Fruit fly (Drosophila melanogaster) whole organism, embryonic: Measurements from ENCODE around the gene CG15332.

ENCODE experiments used
- CG1024 ChIP-seq: fragments of 200-800 bp; sonication (Bioruptor generic); IDR thresholded peaks from 2 replicates; pipeline ENCODE4 v1.3.6; 2022; ENCODE audit warnings: missing biosample characterization, missing genetic modification characterization
- CG11456 ChIP-seq: fragments of 200-800 bp; sonication (Bioruptor generic); IDR thresholded peaks from 3 replicates; pipeline ENCODE4 v1.3.6; 2022; ENCODE audit warnings: missing biosample characterization, missing genetic modification characterization
- CG11695 ChIP-seq: fragments of 200-800 bp; sonication (Bioruptor generic); IDR thresholded peaks from 3 replicates; pipeline ENCODE4 v1.3.6; 2022; ENCODE audit warnings: missing biosample characterization, missing genetic modification characterization
- CG11696 ChIP-seq: fragments of 200-800 bp; sonication (Bioruptor generic); IDR thresholded peaks from 2 replicates; pipeline ENCODE4 v1.3.6; 2022; ENCODE audit warnings: missing biosample characterization, missing genetic modification characterization
- CG12391 ChIP-seq: fragments of 200-800 bp; sonication (Bioruptor generic); optimal IDR thresholded peaks from 3 replicates; lab custom pipeline; 2018; ENCODE audit warnings: missing biosample characterization, mild to moderate bottlenecking, missing genetic modification characterization, moderate library complexity
- CG14710 ChIP-seq: fragments of 200-800 bp; sonication (Bioruptor generic); optimal IDR thresholded peaks from 3 replicates; lab custom pipeline; 2019; ENCODE audit warnings: missing biosample characterization, mild to moderate bottlenecking, missing genetic modification characterization, moderate library complexity
- CG17912 ChIP-seq: fragments of 200-800 bp; sonication (Bioruptor generic); optimal IDR thresholded peaks from 2 replicates; lab custom pipeline; 2018; ENCODE audit warnings: missing biosample characterization, mild to moderate bottlenecking, missing genetic modification characterization
- CG1792 ChIP-seq: fragments of 200-800 bp; sonication (Bioruptor generic); optimal IDR thresholded peaks from 2 replicates; lab custom pipeline; 2016; ENCODE audit warnings: missing biosample characterization, missing genetic modification characterization
- CG2875 ChIP-seq: fragments of 200-800 bp; sonication (Bioruptor generic); optimal IDR thresholded peaks from 2 replicates; lab custom pipeline; 2017; ENCODE audit warnings: missing biosample characterization, mild to moderate bottlenecking, missing genetic modification characterization, missing genetic modification reagents
- CG30403 ChIP-seq: fragments of 200-800 bp; sonication (Bioruptor generic); optimal IDR thresholded peaks from 3 replicates; lab custom pipeline; 2016; ENCODE audit warnings: missing biosample characterization, missing genetic modification characterization
- CG31365 ChIP-seq: fragments of 200-800 bp; sonication (Bioruptor generic); optimal IDR thresholded peaks from 2 replicates; lab custom pipeline; 2018; ENCODE audit warnings: missing biosample characterization, mild to moderate bottlenecking, missing genetic modification characterization
- CG3163 ChIP-seq: fragments of 200-800 bp; sonication (Bioruptor generic); optimal IDR thresholded peaks from 3 replicates; lab custom pipeline; 2016; ENCODE audit warnings: missing biosample characterization, missing genetic modification characterization
- CG32532 ChIP-seq: fragments of 200-800 bp; sonication (Bioruptor generic); IDR thresholded peaks from 2 replicates; pipeline ENCODE4 v1.3.6; 2022; ENCODE audit warnings: missing biosample characterization, missing genetic modification characterization
- CG4730 ChIP-seq: fragments of 200-800 bp; sonication (Bioruptor generic); IDR thresholded peaks from 2 replicates; pipeline ENCODE4 v1.3.6; 2022; ENCODE audit warnings: missing biosample characterization, missing genetic modification characterization
- CG6175 ChIP-seq: fragments of 200-800 bp; sonication (Bioruptor generic); IDR thresholded peaks from 3 replicates; pipeline ENCODE4 v1.3.6; 2022; ENCODE audit warnings: missing biosample characterization, missing genetic modification characterization
- Chrac-16 ChIP-seq: fragments of 200-800 bp; sonication (Bioruptor generic); optimal IDR thresholded peaks from 3 replicates; lab custom pipeline; 2016; ENCODE audit warnings: missing biosample characterization, missing genetic modification characterization
- Deaf1 ChIP-seq: fragments of 200-800 bp; optimal IDR thresholded peaks from 3 replicates; lab custom pipeline; 2019; ENCODE audit warnings: missing biosample characterization, mild to moderate bottlenecking, missing genetic modification characterization, moderate library complexity
- Dfd ChIP-seq, 2 experiments: fragments of >200 bp; optimal IDR thresholded peaks; 2 replicates each; lab custom pipeline; 2017; ENCODE audit warnings: missing biosample characterization in 2 of 2, missing genetic modification characterization in 2 of 2
- Dp ChIP-seq: fragments of 200-800 bp; sonication (Bioruptor generic); optimal IDR thresholded peaks from 2 replicates; lab custom pipeline; 2018; ENCODE audit warnings: missing biosample characterization, mild to moderate bottlenecking, missing genetic modification characterization, moderate library complexity
- E2f1 ChIP-seq: fragments of 200-800 bp; sonication (Bioruptor generic); IDR thresholded peaks from 2 replicates; pipeline ENCODE4 v1.3.6; 2022; ENCODE audit warnings: missing biosample characterization, missing genetic modification characterization
- Fer1 ChIP-seq: fragments of 200-800 bp; sonication (Bioruptor generic); optimal IDR thresholded peaks from 2 replicates; lab custom pipeline; 2017; ENCODE audit warnings: missing biosample characterization, mild to moderate bottlenecking, missing genetic modification characterization
- Med ChIP-seq: fragments of 200-800 bp; sonication (Bioruptor generic); peaks from one replicate; lab custom pipeline; 2016; ENCODE audit warnings: missing biosample characterization, missing genetic modification characterization, mild to moderate bottlenecking, inconsistent platforms, moderate library complexity
- Optix ChIP-seq: fragments of 200-800 bp; sonication (Bioruptor generic); IDR thresholded peaks from 3 replicates; pipeline ENCODE4 v1.3.6; 2022; ENCODE audit warnings: missing biosample characterization, missing genetic modification characterization
- Pdp1 ChIP-seq, 2 experiments: fragments of 200-800 bp; sonication (Bioruptor generic); optimal IDR thresholded peaks; 3 replicates each; lab custom pipeline; 2016; ENCODE audit warnings: missing biosample characterization in 2 of 2, missing genetic modification characterization in 2 of 2, mild to moderate bottlenecking in 1 of 2, moderate library complexity in 1 of 2
- Sin3A ChIP-seq: fragments of >200 bp; optimal IDR thresholded peaks from 2 replicates; lab custom pipeline; 2018
- Sry-β ChIP-seq: fragments of 200-800 bp; sonication (Bioruptor generic); optimal IDR thresholded peaks from 2 replicates; lab custom pipeline; 2018; ENCODE audit warnings: missing biosample characterization, mild to moderate bottlenecking, missing genetic modification characterization, moderate library complexity
- Taf1 ChIP-seq: fragments of 200-800 bp; sonication (Bioruptor generic); IDR thresholded peaks from 2 replicates; pipeline ENCODE4 v1.3.6; 2022; ENCODE audit warnings: missing biosample characterization, missing genetic modification characterization
- Trl ChIP-seq, 3 experiments: fragments of >200 bp in 2 of 3; fragments of 200-800 bp in 1 of 3; sonication (Bioruptor generic) in 1 of 3; optimal IDR thresholded peaks; 2 replicates in 1 of 3; 3 replicates in 2 of 3; lab custom pipeline; 2016 to 2017; ENCODE audit warnings: missing biosample characterization in 1 of 3, missing genetic modification characterization in 1 of 3
- ap ChIP-seq: fragments of 200-800 bp; sonication (Bioruptor generic); IDR thresholded peaks from 2 replicates; pipeline ENCODE4 v1.3.6; 2022; ENCODE audit warnings: missing biosample characterization, missing genetic modification characterization
- ase ChIP-seq: fragments of 200-800 bp; sonication (Bioruptor generic); IDR thresholded peaks from 3 replicates; pipeline ENCODE4 v1.3.6; 2022; ENCODE audit warnings: missing biosample characterization, missing genetic modification characterization
- az2 ChIP-seq: fragments of 200-800 bp; sonication (Bioruptor generic); optimal IDR thresholded peaks from 3 replicates; lab custom pipeline; 2016; ENCODE audit warnings: missing biosample characterization, missing genetic modification characterization
- btn ChIP-seq: fragments of 200-800 bp; sonication (Bioruptor generic); optimal IDR thresholded peaks from 2 replicates; lab custom pipeline; 2016; ENCODE audit warnings: missing biosample characterization, missing genetic modification characterization
- chif ChIP-seq, 2 experiments: fragments of 200-800 bp; sonication (Bioruptor generic); optimal IDR thresholded peaks; 3 replicates each; lab custom pipeline; 2016; ENCODE audit warnings: missing biosample characterization in 2 of 2, missing genetic modification characterization in 2 of 2
- eve ChIP-seq, 2 experiments: fragments of >200 bp; optimal IDR thresholded peaks; 2 replicates each; lab custom pipeline; 2017; ENCODE audit warnings: missing biosample characterization in 2 of 2, missing genetic modification characterization in 2 of 2
- ewg ChIP-seq: fragments of 200-800 bp; sonication (Bioruptor generic); optimal IDR thresholded peaks from 3 replicates; lab custom pipeline; 2017; ENCODE audit warnings: mild to moderate bottlenecking, missing biosample characterization, missing genetic modification reagents, missing genetic modification characterization
- fd3F ChIP-seq: fragments of 200-800 bp; sonication (Bioruptor generic); optimal IDR thresholded peaks from 2 replicates; lab custom pipeline; 2018; ENCODE audit warnings: missing biosample characterization, mild to moderate bottlenecking, missing genetic modification characterization, moderate library complexity
- hkb ChIP-seq, 2 experiments: fragments of 200-800 bp in 1 of 2; fragments of >200 bp in 1 of 2; sonication (Bioruptor generic) in 1 of 2; IDR thresholded peaks in 1 of 2; optimal IDR thresholded peaks in 1 of 2; 2 replicates each; pipeline versions ENCODE4 v1.3.6 to Lab custom; 2017 to 2022; ENCODE audit warnings: missing biosample characterization in 1 of 2, missing genetic modification characterization in 1 of 2
- nerfin-1 ChIP-seq: fragments of 200-800 bp; sonication (Bioruptor generic); optimal IDR thresholded peaks from 3 replicates; lab custom pipeline; 2019; ENCODE audit warnings: missing biosample characterization, mild to moderate bottlenecking, missing genetic modification characterization, moderate library complexity
- nom ChIP-seq: fragments of 200-800 bp; sonication (Bioruptor generic); optimal IDR thresholded peaks from 2 replicates; lab custom pipeline; 2017; ENCODE audit warnings: missing biosample characterization, missing genetic modification characterization, mild to moderate bottlenecking, moderate library complexity, missing genetic modification reagents
- p53 ChIP-seq: fragments of 200-800 bp; sonication (Bioruptor generic); optimal IDR thresholded peaks from 2 replicates; lab custom pipeline; 2016; ENCODE audit warnings: missing biosample characterization, missing genetic modification characterization
- phol ChIP-seq: fragments of 200-800 bp; sonication (Bioruptor generic); optimal IDR thresholded peaks from 3 replicates; lab custom pipeline; 2018; ENCODE audit warnings: missing biosample characterization, mild to moderate bottlenecking, missing genetic modification characterization, moderate library complexity
- pzg ChIP-seq: fragments of 200-800 bp; sonication (Bioruptor generic); optimal IDR thresholded peaks from 3 replicates; lab custom pipeline; 2018; ENCODE audit warnings: missing biosample characterization, mild to moderate bottlenecking, missing genetic modification characterization, moderate library complexity
- ranshi ChIP-seq: fragments of 200-800 bp; sonication (Bioruptor generic); IDR thresholded peaks from 2 replicates; pipeline ENCODE4 v1.3.6; 2022; ENCODE audit warnings: missing biosample characterization, missing genetic modification characterization
- sens ChIP-seq: fragments of 200-800 bp; sonication (Bioruptor generic); peaks from one replicate; lab custom pipeline; 2016; ENCODE audit warnings: missing biosample characterization, missing genetic modification characterization
- tna ChIP-seq: fragments of 200-800 bp; sonication (Bioruptor generic); IDR thresholded peaks from 2 replicates; pipeline ENCODE4 v1.3.6; 2022; ENCODE audit warnings: missing biosample characterization, missing genetic modification characterization; ENCODE audit not compliant: partially characterized antibody
- toy ChIP-seq: fragments of 200-800 bp; sonication (Bioruptor generic); IDR thresholded peaks from 2 replicates; pipeline ENCODE4 v1.3.6; 2022; ENCODE audit warnings: missing biosample characterization, missing genetic modification characterization
- twi ChIP-seq: fragments of 200-800 bp; optimal IDR thresholded peaks from 2 replicates; lab custom pipeline; 2019; ENCODE audit warnings: missing biosample characterization, mild to moderate bottlenecking, missing genetic modification characterization, moderate library complexity
- unpg ChIP-seq: fragments of 200-800 bp; sonication (Bioruptor generic); optimal IDR thresholded peaks from 3 replicates; lab custom pipeline; 2018; ENCODE audit warnings: missing biosample characterization, mild to moderate bottlenecking, missing genetic modification characterization, moderate library complexity
- zfh2 ChIP-seq: fragments of 200-800 bp; sonication (Bioruptor generic); optimal IDR thresholded peaks from 2 replicates; lab custom pipeline; 2016; ENCODE audit warnings: missing biosample characterization, missing genetic modification characterization

Gene CG15332

dm6 chrX:7970396-7970795 is 14.6 kb upstream of the CG15332 start (continued):
- peak; percentile 68 for TF ChIP-seq Fer1 (GFP tag; lab: Kevin White, UChicago)
- TF ChIP-seq ap = no peak
- TF ChIP-seq CG6175 (GFP tag; lab: Robert Waterston, UW) = 0 out of 3 replicates have a peak, but pooled peaks have one; percentile 26
- no peak for TF ChIP-seq CG17912
- no peak for TF ChIP-seq Chrac-16 (GFP tag; lab: Kevin White, UChicago)
- no peak for TF ChIP-seq CG1792 (GFP tag; lab: Kevin White, UChicago)
- no peak for TF ChIP-seq ase
- peak; percentile 10 to 31 for TF ChIP-seq Pdp1 (GFP tag; optimal IDR thresholded peaks at IDR 0.05; lab: Kevin White, UChicago)
- no peak for TF ChIP-seq CG4730
- TF ChIP-seq hkb (optimal IDR thresholded peaks at IDR 0.05; lab: Kevin White, UChicago) = no peak
- peak; percentile 35; the same call in 1 of the 2 replicates for TF ChIP-seq hkb (GFP tag; IDR thresholded peaks at IDR 0.05; lab: Robert Waterston, UW)
- TF ChIP-seq CG32532 (GFP tag; lab: Robert Waterston, UW) = peak; percentile 9; the same call in 1 of the 2 replicates
- no peak for TF ChIP-seq btn
- TF ChIP-seq, all 482 proteins: peak for 203

dm6 chrX:7969188-7969829 is 13.5 kb upstream of the CG15332 start:
- TF ChIP-seq CG1024 (no peak), CG3163 (no peak), CG30403 (GFP tag; lab: Kevin White, UChicago) (peak; percentile 21), Trl (optimal IDR thresholded peaks at IDR 0.05; lab: Kevin White, UChicago) (peak; percentile 36 to 42), Trl (GFP tag; optimal IDR thresholded peaks at IDR 0.05; lab: Kevin White, UChicago) (no peak), Taf1 (GFP tag; lab: Robert Waterston, UW) (no peak), az2 (GFP tag; lab: Kevin White, UChicago) (no peak), Sin3A (lab: Kevin White, UChicago) (peak; percentile 70), CG31365 (tag; lab: Kevin White, UChicago) (no peak), CG2875 (GFP tag; lab: Kevin White, UChicago) (no peak), CG11456 (no peak), CG14710 (tag; lab: Kevin White, UChicago) (peak; percentile 19), nom (peak; percentile 57), Med (peak; percentile 73), eve (GFP tag; optimal IDR thresholded peaks at IDR 0.05; lab: Kevin White, UChicago) (no peak), E2f1 (GFP tag; lab: Robert Waterston, UW) (no peak), Sry-β (GFP tag; lab: Kevin White, UChicago) (peak; percentile 96), chif (GFP tag; optimal IDR thresholded peaks at IDR 0.05; lab: Kevin White, UChicago) (no peak), fd3F (GFP tag; lab: Kevin White, UChicago) (no peak), nerfin-1 (peak; percentile 34), Optix (0 out of 3 replicates have a peak, but pooled peaks have one; percentile 18), CG12391 (tag; lab: Kevin White, UChicago) (peak; percentile 14), tna (GFP tag; lab: Robert Waterston, UW) (no peak), sens (peak; percentile 48), twi (tag; lab: Kevin White, UChicago) (no peak), toy (GFP tag; lab: Robert Waterston, UW) (no peak), Deaf1 (tag; lab: Kevin White, UChicago) (peak; percentile 36), Dp (GFP tag; lab: Kevin White, UChicago) (peak; percentile 42), CG11696 (no peak), ranshi (GFP tag; lab: Robert Waterston, UW) (no peak), CG6175 (GFP tag; lab: Robert Waterston, UW) (no peak), CG11695 (GFP tag; lab: Robert Waterston, UW) (no peak), unpg (GFP tag; lab: Kevin White, UChicago) (no peak), pzg (GFP tag; lab: Kevin White, UChicago) (peak; percentile 41), phol (tag; lab: Kevin White, UChicago) (peak; percentile 34), p53 (GFP tag; lab: Kevin White, UChicago) (no peak), ewg (GFP tag; lab: Kevin White, UChicago) (peak; percentile 76), zfh2 (no peak), Dfd (GFP tag; optimal IDR thresholded peaks at IDR 0.05; lab: Kevin White, UChicago) (no peak)
